Fruit fly (Drosophila melanogaster) whole organism, adult: Measurements from ENCODE around the gene pug.

Experiments
- CG14711 ChIP-seq: fragments of 200-800 bp; sonication (Bioruptor generic); optimal IDR thresholded peaks from 2 replicates; lab custom pipeline; 2018; ENCODE audit warnings: missing biosample characterization, mild to moderate bottlenecking, missing genetic modification characterization, moderate library complexity
- CG7101 ChIP-seq: fragments of 200-800 bp; sonication (Bioruptor generic); optimal IDR thresholded peaks from 2 replicates; lab custom pipeline; 2018; ENCODE audit warnings: missing biosample characterization, mild to moderate bottlenecking, missing genetic modification characterization, moderate library complexity
- cic ChIP-seq: fragments of 200-800 bp; sonication (Bioruptor generic); optimal IDR thresholded peaks from 2 replicates; lab custom pipeline; 2017; ENCODE audit warnings: missing biosample characterization, mild to moderate bottlenecking, missing genetic modification characterization, moderate library complexity
- cnc ChIP-seq, 2 experiments: fragments of >200 bp; optimal IDR thresholded peaks; 2 replicates each; lab custom pipeline; 2017
- kay ChIP-seq: fragments of 200-800 bp; sonication (Bioruptor generic); peaks from one replicate; lab custom pipeline; 2016; ENCODE audit warnings: missing biosample characterization, missing genetic modification characterization, borderline replicate concordance

- no peak for TF ChIP-seq cic (GFP tag; lab: Kevin White, UChicago)
- no peak for TF ChIP-seq kay (GFP tag; lab: Kevin White, UChicago)
- no peak for TF ChIP-seq CG14711
- TF ChIP-seq cnc (optimal IDR thresholded peaks at IDR 0.05; lab: Kevin White, UChicago): no peak
- no peak for TF ChIP-seq CG7101 (tag; lab: Kevin White, UChicago)
Measured at dm6 chr3R:10688835-10689234, 7.5 kb upstream of the pug start.
